Fruit fly (Drosophila melanogaster): ENCODE measurements around the gene CG7523.

Gene CG7523

DNA sequence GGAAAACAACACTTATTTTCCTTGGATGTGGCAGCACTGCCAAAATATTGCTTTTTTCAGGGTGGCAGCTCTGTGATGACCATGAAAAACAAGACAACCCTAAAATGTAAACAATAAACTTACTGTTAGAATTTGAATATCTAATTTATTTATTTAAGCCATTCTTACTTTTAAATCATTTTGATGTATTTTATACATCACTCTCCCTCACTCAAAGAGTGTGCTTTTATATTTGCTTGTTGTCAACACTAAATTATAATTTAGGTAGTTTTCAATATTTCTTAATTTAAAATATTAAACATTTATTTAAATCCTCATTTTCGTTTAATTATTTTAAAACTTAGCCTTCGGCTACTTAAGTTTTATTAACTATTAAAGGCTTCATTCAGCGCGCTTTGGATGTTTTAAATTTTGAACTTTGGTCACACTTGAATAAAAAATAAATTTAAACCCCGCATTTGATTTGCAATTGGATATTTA is at the start of gene CG7523, which contains the start of gene Mps1:
Gene CG7523, minus strand, starts transcription at position 39 of the 480 bp plus-strand sequence.
Gene Mps1, plus strand, starts transcription at position 415 of the 480 bp plus-strand sequence.
- TF ChIP-seq ttk (optimal IDR thresholded peaks at IDR 0.05): no peak
- no peak for TF ChIP-seq Sin3A (optimal IDR thresholded peaks at IDR 0.05)
- TF ChIP-seq Myc (optimal IDR thresholded peaks at IDR 0.05): no peak
- TF ChIP-seq psq (optimal IDR thresholded peaks at IDR 0.05): no peak
- TF ChIP-seq h (optimal IDR thresholded peaks at IDR 0.05): no peak
- no peak for TF ChIP-seq insv (optimal IDR thresholded peaks at IDR 0.05)

DNA sequence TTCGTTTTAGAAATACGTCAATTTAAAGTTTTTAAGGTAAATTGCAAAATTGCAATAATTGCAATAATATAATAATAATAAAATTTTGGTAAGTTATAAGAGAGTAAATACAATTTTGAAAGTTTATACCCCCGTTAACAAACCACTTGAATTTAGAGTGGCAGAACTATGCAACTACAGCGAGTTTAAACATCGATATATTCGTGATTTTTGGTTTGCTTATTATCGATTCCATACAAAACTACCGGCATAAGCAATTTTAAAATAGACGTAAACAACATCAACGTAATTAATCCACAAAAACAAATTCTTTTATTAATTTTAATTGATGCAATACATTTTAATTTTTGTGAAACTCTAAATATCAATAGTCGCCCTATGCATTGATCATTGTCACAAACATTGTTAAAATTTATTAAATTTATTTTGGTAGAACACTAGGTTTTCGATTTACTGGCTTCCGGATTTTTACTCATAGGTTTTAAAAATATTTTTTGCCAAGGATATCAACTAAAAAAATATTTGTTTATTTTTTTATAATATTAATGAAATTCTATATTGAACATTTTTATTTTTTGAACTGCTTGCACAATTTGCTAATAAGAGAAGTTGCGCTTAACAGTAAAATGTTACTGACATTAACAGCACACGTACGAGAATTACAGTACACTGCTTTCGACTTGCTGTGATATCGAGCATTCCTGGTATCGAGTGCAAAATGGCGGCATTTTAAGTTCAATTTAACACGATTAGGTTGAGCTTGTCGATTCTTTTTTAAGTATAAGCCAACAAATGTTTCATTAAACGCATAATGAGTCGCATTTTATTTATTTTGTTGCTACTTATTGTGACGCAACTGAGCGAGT is 48.3 kb upstream of the CG7523 start, which contains the start of gene Pxt:
Gene Pxt, plus strand, starts transcription at position 695 of the 866 bp plus-strand sequence.
- no peak for TF ChIP-seq h (optimal IDR thresholded peaks at IDR 0.05)
- TF ChIP-seq Sin3A (optimal IDR thresholded peaks at IDR 0.05): no peak
- TF ChIP-seq psq (optimal IDR thresholded peaks at IDR 0.05): no peak
- no peak for TF ChIP-seq insv (optimal IDR thresholded peaks at IDR 0.05)
- no peak for TF ChIP-seq Myc (optimal IDR thresholded peaks at IDR 0.05)
- no peak for TF ChIP-seq ttk (optimal IDR thresholded peaks at IDR 0.05)

DNA sequence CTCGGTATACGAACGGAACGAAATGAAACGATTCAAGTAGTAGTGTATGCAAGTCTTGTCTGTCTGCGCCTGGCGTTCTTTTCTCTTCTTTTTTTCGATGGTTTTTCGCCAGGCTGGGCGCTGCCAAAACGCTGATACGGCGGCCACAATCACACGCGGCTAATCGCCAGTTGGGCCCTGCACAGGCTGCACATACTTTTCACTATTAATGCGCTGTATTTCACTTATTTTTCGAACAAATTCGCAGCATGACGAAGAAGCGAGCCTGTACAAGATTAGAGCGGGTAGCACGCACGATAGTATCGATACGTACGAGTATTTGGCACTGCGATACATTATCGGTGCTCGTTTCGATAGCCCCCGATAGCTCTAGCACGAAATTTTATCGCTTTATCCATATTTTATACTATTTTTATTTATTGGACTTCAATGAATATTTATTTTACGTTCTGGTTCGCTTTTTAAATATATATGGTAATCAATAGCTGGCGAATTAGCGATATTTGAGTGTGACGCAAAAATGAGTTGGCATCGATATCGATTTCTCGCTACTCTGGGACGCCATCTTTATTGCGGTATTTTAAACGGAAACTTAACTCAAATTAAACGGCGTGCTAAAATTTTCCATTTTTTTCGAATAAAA is 47.5 kb upstream of the CG7523 start, which contains the start of gene osa:
Gene osa, minus strand, starts transcription at position 300 of the 643 bp plus-strand sequence.
- TF ChIP-seq insv (optimal IDR thresholded peaks at IDR 0.05): no peak
- TF ChIP-seq ttk (optimal IDR thresholded peaks at IDR 0.05): no peak
- TF ChIP-seq psq (optimal IDR thresholded peaks at IDR 0.05): no peak
- no peak for TF ChIP-seq h (optimal IDR thresholded peaks at IDR 0.05)
- TF ChIP-seq Myc (optimal IDR thresholded peaks at IDR 0.05): no peak
- TF ChIP-seq Sin3A (optimal IDR thresholded peaks at IDR 0.05): no peak

DNA sequence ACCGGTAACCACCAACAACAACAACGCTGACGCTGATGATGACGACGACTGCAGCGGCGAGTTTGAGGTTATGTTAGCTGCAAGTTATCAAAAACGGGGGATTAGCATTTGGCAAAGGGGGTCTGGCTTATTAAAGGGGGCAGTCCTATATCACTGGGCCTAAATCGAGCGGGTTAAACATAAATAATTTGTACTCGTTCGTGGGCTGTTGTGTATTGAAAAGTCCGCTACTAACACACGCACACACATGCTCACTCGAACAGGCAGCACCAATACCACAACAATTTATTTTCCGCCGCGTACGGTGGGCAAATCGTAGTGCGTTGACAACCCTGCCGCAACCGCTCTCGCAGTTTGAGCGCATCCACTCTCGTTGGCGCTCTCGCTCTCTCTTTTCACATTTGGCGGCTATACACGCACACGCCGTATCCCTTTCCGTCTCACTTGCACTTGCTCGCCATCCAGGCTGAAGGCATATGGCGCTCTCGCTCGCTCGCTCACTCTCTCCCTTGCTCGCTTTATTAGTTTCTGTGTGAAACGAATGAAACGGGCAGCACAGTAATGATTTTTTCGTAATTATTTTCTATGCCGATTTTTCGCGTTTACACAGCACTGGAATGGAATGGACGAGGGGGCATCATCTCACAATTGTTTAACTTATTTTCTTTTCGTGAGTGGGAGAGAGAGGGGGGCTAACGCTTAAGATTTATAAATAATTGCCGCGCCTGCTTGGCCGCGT is 46.3 kb upstream of the CG7523 start:
- TF ChIP-seq psq (optimal IDR thresholded peaks at IDR 0.05): no peak
- TF ChIP-seq Myc (optimal IDR thresholded peaks at IDR 0.05): no peak
- no peak for TF ChIP-seq Sin3A (optimal IDR thresholded peaks at IDR 0.05)
- TF ChIP-seq ttk (optimal IDR thresholded peaks at IDR 0.05): no peak
- TF ChIP-seq insv (optimal IDR thresholded peaks at IDR 0.05): no peak
- TF ChIP-seq h (optimal IDR thresholded peaks at IDR 0.05): no peak

DNA sequence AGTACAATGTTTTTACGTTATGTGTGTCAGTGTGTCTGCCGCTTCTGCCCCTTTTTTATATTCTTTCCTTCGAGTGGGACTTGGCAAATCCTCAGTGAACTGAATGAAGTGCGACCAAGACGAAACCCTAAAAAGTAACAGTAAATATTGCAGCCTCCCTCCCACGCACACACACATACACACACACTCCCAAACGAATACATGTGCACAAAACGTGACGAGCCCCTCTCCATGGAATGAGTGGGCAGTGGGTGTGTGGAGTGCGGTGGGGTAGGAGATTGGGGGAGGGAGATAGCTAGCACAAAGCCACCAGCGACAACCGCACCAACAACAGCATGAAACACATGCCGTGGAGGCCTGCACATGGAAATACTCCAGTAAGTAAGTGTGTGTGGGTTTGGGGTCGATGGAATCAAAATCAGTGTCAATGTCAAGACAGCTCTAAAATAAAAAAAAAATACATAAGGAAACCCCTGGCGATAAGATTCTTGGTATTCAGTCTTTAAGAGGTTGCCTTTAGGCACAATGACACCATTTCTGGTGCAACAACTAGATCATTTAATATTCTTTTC is 44.2 kb upstream of the CG7523 start:
- TF ChIP-seq Sin3A (optimal IDR thresholded peaks at IDR 0.05): no peak
- no peak for TF ChIP-seq h (optimal IDR thresholded peaks at IDR 0.05)
- TF ChIP-seq ttk (optimal IDR thresholded peaks at IDR 0.05): no peak
- TF ChIP-seq psq (optimal IDR thresholded peaks at IDR 0.05): no peak
- no peak for TF ChIP-seq insv (optimal IDR thresholded peaks at IDR 0.05)
- no peak for TF ChIP-seq Myc (optimal IDR thresholded peaks at IDR 0.05)

DNA sequence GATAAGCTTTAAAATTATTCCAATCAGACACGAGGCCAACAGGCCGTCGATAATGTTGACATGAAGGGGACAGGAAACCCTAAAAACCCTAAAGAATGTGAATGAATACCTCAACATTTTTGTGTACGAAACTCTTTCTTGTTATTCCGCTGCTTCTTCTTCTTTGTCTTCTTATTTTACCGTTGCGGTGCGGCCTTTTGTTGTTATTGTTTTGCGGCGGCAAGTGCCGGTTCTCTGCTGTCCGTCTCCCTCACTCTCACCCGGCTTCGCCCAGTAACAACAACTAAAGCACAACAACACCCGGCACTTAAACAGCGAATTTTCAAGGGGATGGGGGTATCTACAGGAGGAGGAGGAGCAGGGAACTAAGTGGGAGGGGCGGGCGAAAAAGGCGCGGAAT is 43.7 kb upstream of the CG7523 start:
- TF ChIP-seq Sin3A (optimal IDR thresholded peaks at IDR 0.05) (no peak), h (optimal IDR thresholded peaks at IDR 0.05) (no peak), insv (optimal IDR thresholded peaks at IDR 0.05) (no peak), psq (optimal IDR thresholded peaks at IDR 0.05) (no peak), ttk (optimal IDR thresholded peaks at IDR 0.05) (no peak), Myc (optimal IDR thresholded peaks at IDR 0.05) (no peak)

DNA sequence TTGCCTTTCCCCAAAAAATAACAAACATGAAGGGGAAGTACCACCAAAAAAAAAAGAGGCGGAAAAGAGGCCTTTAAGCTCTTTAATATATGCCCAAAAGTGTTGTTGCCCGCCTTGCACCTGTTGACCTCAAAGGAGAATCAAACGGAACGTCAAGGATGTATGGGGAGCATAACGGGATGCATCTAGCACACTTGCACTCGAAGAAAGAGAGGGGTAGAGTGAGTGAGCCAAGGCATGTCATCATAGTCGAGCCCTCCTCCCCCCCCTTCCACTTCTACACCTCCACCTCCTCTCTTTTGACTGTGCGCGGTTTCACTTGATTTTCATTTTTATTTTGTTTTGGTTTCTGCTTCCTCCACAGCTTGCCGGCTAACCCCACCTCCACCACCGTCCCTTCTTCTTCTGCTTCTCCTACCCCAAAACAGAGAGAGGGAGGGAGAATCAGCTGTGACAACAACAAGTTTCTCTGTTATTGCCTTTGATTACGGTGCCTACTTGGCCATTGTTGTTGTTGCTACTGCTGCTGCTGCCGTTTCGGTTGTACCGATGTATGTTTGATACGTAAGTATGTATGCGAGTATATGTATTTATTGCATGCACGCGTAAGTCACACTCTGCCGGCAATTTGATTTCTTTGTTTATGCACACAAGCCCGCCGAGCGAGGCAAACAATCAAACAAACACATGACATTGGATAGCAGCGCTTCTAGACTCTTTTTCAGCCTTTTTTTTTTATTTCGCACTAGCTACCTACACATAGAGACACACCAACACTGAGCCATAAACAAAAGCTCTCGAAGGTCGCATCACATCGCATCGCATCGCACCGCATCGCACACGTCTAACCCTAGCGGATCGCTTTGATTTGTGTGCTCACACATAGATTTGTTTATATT is 42.2 kb upstream of the CG7523 start:
- TF ChIP-seq insv (optimal IDR thresholded peaks at IDR 0.05) (no peak), ttk (optimal IDR thresholded peaks at IDR 0.05) (no peak)

DNA sequence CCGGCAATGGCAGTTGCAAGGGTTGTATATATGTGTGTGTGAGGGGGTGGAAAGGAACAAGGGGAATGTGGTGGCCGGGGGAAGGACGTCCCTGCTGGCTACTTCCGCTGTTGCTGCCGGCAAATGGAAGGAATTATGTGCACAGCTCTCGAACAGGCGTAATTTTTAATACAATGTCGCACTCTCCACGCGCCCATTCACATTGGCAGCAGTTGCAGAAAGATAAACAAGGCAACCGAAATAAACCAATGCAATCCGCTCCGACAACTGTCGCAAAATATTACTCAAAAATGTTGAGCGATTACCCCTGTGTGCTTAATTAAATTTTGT is 40.9 kb upstream of the CG7523 start:
- TF ChIP-seq Myc (optimal IDR thresholded peaks at IDR 0.05) (no peak), h (optimal IDR thresholded peaks at IDR 0.05) (no peak), ttk (optimal IDR thresholded peaks at IDR 0.05) (no peak), psq (optimal IDR thresholded peaks at IDR 0.05) (no peak), Sin3A (optimal IDR thresholded peaks at IDR 0.05) (no peak), insv (optimal IDR thresholded peaks at IDR 0.05) (no peak)

DNA sequence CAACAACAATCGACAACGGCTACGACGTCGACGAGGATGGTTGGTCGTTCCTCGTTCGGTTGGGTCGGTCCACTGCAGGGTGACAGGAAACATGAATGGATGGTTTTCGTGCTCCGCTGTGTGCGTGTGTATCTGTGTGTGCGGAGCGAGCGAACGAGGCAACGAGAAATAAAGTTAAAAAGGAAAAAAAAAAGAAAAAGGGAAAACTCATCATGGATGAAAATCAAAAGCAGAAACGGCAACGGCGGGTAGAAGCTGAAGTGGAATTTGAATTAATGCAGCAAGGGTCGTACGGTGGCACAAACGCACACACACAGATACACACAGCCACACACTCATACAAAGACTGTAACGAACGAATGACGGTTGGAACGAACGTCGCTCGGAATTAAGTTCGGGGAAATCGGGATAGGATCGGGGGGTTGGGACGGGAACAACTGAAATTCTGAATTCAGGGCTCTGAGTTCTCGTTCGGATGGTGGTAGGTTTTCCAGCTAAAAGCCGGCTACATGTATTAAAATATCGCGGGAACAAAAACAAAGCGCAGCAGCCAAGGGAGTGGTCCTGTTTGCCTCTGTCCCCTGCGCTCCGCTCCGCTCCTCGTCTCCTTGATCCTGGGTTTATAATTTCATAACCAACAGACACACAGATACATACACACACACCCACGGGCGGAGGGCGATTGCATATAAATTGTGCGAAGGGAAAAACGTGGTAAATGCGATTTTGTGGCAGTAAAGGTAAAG is 40.4 kb upstream of the CG7523 start:
- TF ChIP-seq Sin3A (optimal IDR thresholded peaks at IDR 0.05): no peak
- TF ChIP-seq psq (optimal IDR thresholded peaks at IDR 0.05): no peak
- TF ChIP-seq h (optimal IDR thresholded peaks at IDR 0.05): no peak
- no peak for TF ChIP-seq Myc (optimal IDR thresholded peaks at IDR 0.05)
- TF ChIP-seq insv (optimal IDR thresholded peaks at IDR 0.05): no peak
- TF ChIP-seq ttk (optimal IDR thresholded peaks at IDR 0.05): no peak

DNA sequence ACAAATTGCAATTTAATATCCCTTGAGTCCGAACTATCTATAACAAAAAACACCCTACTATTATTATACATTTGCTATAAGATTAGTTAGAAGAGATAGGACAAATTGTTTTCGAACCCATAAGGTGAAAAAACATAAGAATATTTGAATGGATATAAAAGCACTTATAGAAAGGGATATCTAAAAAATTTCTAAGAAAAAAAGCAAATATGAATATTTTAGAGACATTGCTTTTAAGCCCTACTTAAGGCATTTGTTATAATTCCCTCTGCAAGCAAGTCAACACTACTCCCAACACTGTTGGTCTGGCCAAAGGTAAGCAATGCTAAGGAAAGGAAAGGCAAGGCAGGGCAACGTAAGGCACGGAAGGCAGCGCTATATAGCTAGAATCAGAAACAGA is 39.7 kb upstream of the CG7523 start:
- no peak for TF ChIP-seq Myc (optimal IDR thresholded peaks at IDR 0.05)
- TF ChIP-seq h (optimal IDR thresholded peaks at IDR 0.05): no peak
- TF ChIP-seq Sin3A (optimal IDR thresholded peaks at IDR 0.05): no peak
- no peak for TF ChIP-seq insv (optimal IDR thresholded peaks at IDR 0.05)
- TF ChIP-seq psq (optimal IDR thresholded peaks at IDR 0.05): no peak
